Worm (Caenorhabditis elegans) whole organism, L2 larva: ENCODE measurements around the gene npr-28.
A peak's percentile ranks its signal among the peaks of the same experiment; 100 is the strongest.
"Not testable (repeated sequence)": the region's sequence is repeated elsewhere in the genome, so short reads cannot be mapped to it uniquely, and the experiment has no call there.

Experiments used
- C34F6.9 ChIP-seq: fragments of 150-350 bp; optimal IDR thresholded peaks from 2 replicates; lab custom pipeline; 2014; ENCODE audit warnings: missing biosample characterization, missing genetic modification characterization
- F13H6.1 ChIP-seq: sonication (generic microtip); optimal IDR thresholded peaks from 2 replicates; lab custom pipeline; 2016; ENCODE audit warnings: missing genetic modification characterization, missing compliant biosample characterization
- R02D3.7 ChIP-seq: fragments of 150-350 bp; optimal IDR thresholded peaks from 2 replicates; lab custom pipeline; 2014; ENCODE audit warnings: missing biosample characterization, missing genetic modification characterization
- ZK546.5 ChIP-seq: sonication (generic microtip); optimal IDR thresholded peaks from 2 replicates; lab custom pipeline; 2017; ENCODE audit warnings: missing biosample characterization, missing genetic modification characterization
- alr-1 ChIP-seq: fragments of 150-350 bp; optimal IDR thresholded peaks from 2 replicates; lab custom pipeline; 2014; ENCODE audit warnings: missing biosample characterization, missing genetic modification characterization
- aly-2 ChIP-seq: fragments of 150-350 bp; optimal IDR thresholded peaks from 2 replicates; lab custom pipeline; 2014; ENCODE audit warnings: missing biosample characterization, missing genetic modification characterization
- ama-1 ChIP-seq: fragments of 150-350 bp; optimal IDR thresholded peaks from 2 replicates; lab custom pipeline; 2018; ENCODE audit warnings: inconsistent platforms
- blmp-1 ChIP-seq: sonication (generic microtip); optimal IDR thresholded peaks from 2 replicates; lab custom pipeline; 2017; ENCODE audit warnings: missing genetic modification characterization, mild to moderate bottlenecking, missing compliant biosample characterization, antibody characterized with exemption, moderate library complexity; ENCODE audit not compliant: insufficient read depth
- ceh-16 ChIP-seq: fragments of 150-350 bp; optimal IDR thresholded peaks from 2 replicates; lab custom pipeline; 2014; ENCODE audit warnings: missing biosample characterization, missing genetic modification characterization
- ceh-82 ChIP-seq: fragments of 150-350 bp; optimal IDR thresholded peaks from 2 replicates; lab custom pipeline; 2014; ENCODE audit warnings: missing biosample characterization, missing genetic modification characterization
- crh-2 ChIP-seq: sonication (generic microtip); optimal IDR thresholded peaks from 2 replicates; lab custom pipeline; 2017; ENCODE audit warnings: missing biosample characterization, missing genetic modification characterization
- dmd-4 ChIP-seq: sonication (generic microtip); optimal IDR thresholded peaks from 2 replicates; lab custom pipeline; 2017; ENCODE audit warnings: missing biosample characterization, missing genetic modification characterization
- egl-27 ChIP-seq: sonication (generic microtip); optimal IDR thresholded peaks from 3 replicates; lab custom pipeline; 2017; ENCODE audit warnings: missing biosample characterization, missing genetic modification reagents, missing genetic modification characterization
- fos-1 ChIP-seq: fragments of 150-350 bp; optimal IDR thresholded peaks from 2 replicates; lab custom pipeline; 2014; ENCODE audit warnings: missing biosample characterization, missing genetic modification characterization
- gmeb-1 ChIP-seq: fragments of 150-350 bp; optimal IDR thresholded peaks from 2 replicates; lab custom pipeline; 2014; ENCODE audit warnings: missing biosample characterization, missing genetic modification characterization
- lin-13 ChIP-seq: fragments of 150-350 bp; optimal IDR thresholded peaks from 2 replicates; lab custom pipeline; 2014; ENCODE audit warnings: missing biosample characterization, missing genetic modification reagents, missing genetic modification characterization
- mab-5 ChIP-seq: fragments of 150-350 bp; optimal IDR thresholded peaks from 2 replicates; lab custom pipeline; 2014; ENCODE audit warnings: missing biosample characterization, missing genetic modification characterization
- mbf-1 ChIP-seq: sonication (generic microtip); optimal IDR thresholded peaks from 2 replicates; lab custom pipeline; 2017; ENCODE audit warnings: missing biosample characterization, missing genetic modification characterization
- nhr-10 ChIP-seq: sonication (generic microtip); optimal IDR thresholded peaks from 2 replicates; lab custom pipeline; 2017; ENCODE audit warnings: missing biosample characterization, missing genetic modification characterization
- nhr-12 ChIP-seq: fragments of 150-350 bp; optimal IDR thresholded peaks from 2 replicates; lab custom pipeline; 2014; ENCODE audit warnings: missing biosample characterization, missing genetic modification characterization
- nhr-21 ChIP-seq: fragments of 150-350 bp; optimal IDR thresholded peaks from 2 replicates; lab custom pipeline; 2014; ENCODE audit warnings: missing biosample characterization, missing genetic modification characterization
- nhr-23 ChIP-seq: fragments of 150-350 bp; optimal IDR thresholded peaks from 2 replicates; lab custom pipeline; 2014; ENCODE audit warnings: missing biosample characterization, missing genetic modification reagents, missing genetic modification characterization
- nhr-237 ChIP-seq: fragments of 150-350 bp; optimal IDR thresholded peaks from 2 replicates; lab custom pipeline; 2014; ENCODE audit warnings: missing biosample characterization, missing genetic modification characterization
- nhr-25 ChIP-seq: fragments of 150-350 bp; sonication (generic microtip); optimal IDR thresholded peaks from 3 replicates; lab custom pipeline; 2014; ENCODE audit warnings: missing biosample characterization, missing genetic modification characterization
- nhr-77 ChIP-seq: fragments of 150-350 bp; optimal IDR thresholded peaks from 2 replicates; lab custom pipeline; 2014; ENCODE audit warnings: missing biosample characterization, missing genetic modification characterization
- sem-4 ChIP-seq: fragments of 150-350 bp; optimal IDR thresholded peaks from 2 replicates; lab custom pipeline; 2014; ENCODE audit warnings: missing biosample characterization, missing genetic modification reagents, missing genetic modification characterization
- skn-1 ChIP-seq: sonication (generic microtip); optimal IDR thresholded peaks from 2 replicates; lab custom pipeline; 2017; ENCODE audit warnings: missing biosample characterization, missing genetic modification characterization
- sma-9 ChIP-seq, 2 experiments: fragments of 150-350 bp in 1 of 2; sonication (generic microtip) in 1 of 2; optimal IDR thresholded peaks; 2 replicates each; lab custom pipeline; 2014 to 2016; ENCODE audit warnings: missing genetic modification characterization in 2 of 2, mild to moderate bottlenecking in 1 of 2, missing biosample characterization in 1 of 2, missing compliant biosample characterization in 1 of 2, missing genetic modification reagents in 1 of 2, moderate library complexity in 1 of 2
- unc-39 ChIP-seq: fragments of 150-350 bp; optimal IDR thresholded peaks from 2 replicates; lab custom pipeline; 2014; ENCODE audit warnings: missing biosample characterization, missing genetic modification characterization
- unc-55 ChIP-seq: fragments of 150-350 bp; sonication (generic microtip); optimal IDR thresholded peaks from 3 replicates; lab custom pipeline; 2014; ENCODE audit warnings: missing biosample characterization, missing genetic modification reagents, missing genetic modification characterization
- unc-62 ChIP-seq: fragments of 150-350 bp; optimal IDR thresholded peaks from 2 replicates; lab custom pipeline; 2014; ENCODE audit warnings: missing biosample characterization, missing genetic modification reagents, missing genetic modification characterization
- zag-1 ChIP-seq: fragments of 150-350 bp; optimal IDR thresholded peaks from 2 replicates; lab custom pipeline; 2014; ENCODE audit warnings: missing biosample characterization, missing genetic modification characterization
- ztf-11 ChIP-seq: sonication (generic microtip); optimal IDR thresholded peaks from 2 replicates; lab custom pipeline; 2017; ENCODE audit warnings: missing biosample characterization, missing genetic modification characterization
- ztf-4 ChIP-seq: fragments of 150-350 bp; optimal IDR thresholded peaks from 2 replicates; lab custom pipeline; 2014; ENCODE audit warnings: missing biosample characterization, missing genetic modification characterization

The npr-28 gene

ce11 chrX:8327800-8328199 is 23.1 kb downstream of the npr-28 start, which contains the start of gene F55E10.4:
Gene F55E10.4, minus strand, starts transcription at chrX:8327900.
- TF ChIP-seq ZK546.5 (tag; lab: Kevin White, UChicago): no peak
- TF ChIP-seq mab-5 (tag; lab: Kevin White, UChicago): no peak
- no peak for TF ChIP-seq F13H6.1 (tag; lab: Kevin White, UChicago)
- TF ChIP-seq nhr-25: no peak
- no peak for TF ChIP-seq zag-1
- no peak for TF ChIP-seq skn-1
- no peak for TF ChIP-seq R02D3.7 (tag; lab: Kevin White, UChicago)
- no peak for TF ChIP-seq ama-1
- no peak for TF ChIP-seq unc-55
- TF ChIP-seq sma-9 (GFP tag; optimal IDR thresholded peaks at IDR 0.05; lab: Kevin White, UChicago): no peak
- TF ChIP-seq sma-9 (tag; optimal IDR thresholded peaks at IDR 0.05; lab: Kevin White, UChicago): no peak
- no peak for TF ChIP-seq sem-4 (tag; lab: Kevin White, UChicago)
- TF ChIP-seq mbf-1: no peak
- TF ChIP-seq, all 48 proteins: peak for 0

DNA sequence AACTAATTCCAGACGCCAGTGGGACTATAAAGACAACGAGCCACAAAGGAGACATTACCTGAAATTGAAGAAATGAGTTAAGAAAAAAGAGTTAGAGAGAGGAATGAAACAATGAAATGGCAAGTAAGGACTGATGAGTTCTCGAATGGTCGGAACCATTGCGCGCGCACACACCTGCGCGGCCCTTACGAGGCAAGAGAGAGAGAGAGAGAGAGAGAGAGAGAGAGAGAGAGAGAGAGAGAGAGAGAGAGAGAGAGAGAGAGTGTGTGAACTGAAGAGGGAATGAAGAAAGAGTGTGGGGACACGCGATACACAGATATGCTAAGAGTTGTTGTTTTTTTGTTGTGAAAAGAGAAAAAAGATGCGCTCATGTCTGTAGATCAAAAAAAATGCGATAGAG is 24.5 kb downstream of the npr-28 start, which contains the start of gene R09F10.8:
R09F10.8 (minus strand) TSS at position 58 of the 400 bp plus-strand sequence.
- no peak for TF ChIP-seq skn-1
- no peak for TF ChIP-seq alr-1 (tag; lab: Kevin White, UChicago)
- TF ChIP-seq gmeb-1 (tag; lab: Kevin White, UChicago): no peak
- TF ChIP-seq C34F6.9 (tag; lab: Kevin White, UChicago): no peak
- no peak for TF ChIP-seq blmp-1 (tag; lab: Kevin White, UChicago)
- no peak for TF ChIP-seq ceh-82 (tag; lab: Kevin White, UChicago)
- no peak for TF ChIP-seq unc-39 (tag; lab: Kevin White, UChicago)
- no peak for TF ChIP-seq nhr-23
- TF ChIP-seq nhr-77: no peak
- no peak for TF ChIP-seq dmd-4 (tag; lab: Kevin White, UChicago)

DNA sequence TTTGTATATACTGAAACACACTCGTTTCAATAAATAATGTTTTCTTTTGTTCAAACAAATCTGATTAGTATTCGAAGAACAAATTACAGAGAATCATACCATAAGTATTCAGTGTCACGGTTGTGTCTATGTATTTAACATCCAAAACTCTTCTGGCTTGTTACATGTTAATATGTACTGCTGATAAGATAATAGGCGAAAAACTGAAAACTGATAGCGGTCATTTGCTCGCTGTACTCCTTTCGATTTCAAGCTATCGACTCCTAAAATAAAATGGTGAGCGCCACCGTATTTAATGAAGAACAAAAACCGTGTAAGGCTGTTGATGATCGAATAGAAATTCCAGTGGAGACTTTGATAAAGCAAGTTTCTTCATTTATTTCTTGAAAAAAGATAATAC is 27.5 kb downstream of the npr-28 start, which contains the start of gene R09F10.1:
R09F10.1 (plus strand) TSS at position 222 of the 400 bp plus-strand sequence.
- peak; percentile 51 for TF ChIP-seq fos-1 (tag; lab: Kevin White, UChicago)
- TF ChIP-seq nhr-23: no peak

ce11 chrX:8321811-8322210 is 29.1 kb downstream of the npr-28 start, which contains the start of gene abu-9:
Gene abu-9, plus strand, starts transcription at chrX:8322111.
- not testable (repeated sequence) for TF ChIP-seq unc-62 (GFP tag; lab: Kevin White, UChicago); nhr-21 (tag; lab: Kevin White, UChicago); alr-1 (tag; lab: Kevin White, UChicago)

- TF ChIP-seq unc-62 (GFP tag; lab: Kevin White, UChicago) (no peak), ztf-4 (tag; lab: Kevin White, UChicago) (no peak), ama-1 (no peak), nhr-12 (tag; lab: Kevin White, UChicago) (no peak), nhr-25 (no peak), nhr-237 (tag; lab: Kevin White, UChicago) (no peak), skn-1 (no peak), ztf-11 (no peak), nhr-10 (tag; lab: Kevin White, UChicago) (no peak), ceh-16 (no peak), fos-1 (tag; lab: Kevin White, UChicago) (no peak), mbf-1 (no peak), unc-55 (no peak), aly-2 (tag; lab: Kevin White, UChicago) (no peak), zag-1 (no peak), nhr-77 (no peak), crh-2 (tag; lab: Kevin White, UChicago) (no peak), dmd-4 (tag; lab: Kevin White, UChicago) (no peak), R02D3.7 (tag; lab: Kevin White, UChicago) (no peak), egl-27 (tag; lab: Kevin White, UChicago) (no peak)
Observed at ce11 chrX:8320889-8321288, 30.0 kb downstream of the npr-28 start, which contains the start of gene pqn-57. Gene pqn-57, minus strand, starts transcription at chrX:8320989.

DNA sequence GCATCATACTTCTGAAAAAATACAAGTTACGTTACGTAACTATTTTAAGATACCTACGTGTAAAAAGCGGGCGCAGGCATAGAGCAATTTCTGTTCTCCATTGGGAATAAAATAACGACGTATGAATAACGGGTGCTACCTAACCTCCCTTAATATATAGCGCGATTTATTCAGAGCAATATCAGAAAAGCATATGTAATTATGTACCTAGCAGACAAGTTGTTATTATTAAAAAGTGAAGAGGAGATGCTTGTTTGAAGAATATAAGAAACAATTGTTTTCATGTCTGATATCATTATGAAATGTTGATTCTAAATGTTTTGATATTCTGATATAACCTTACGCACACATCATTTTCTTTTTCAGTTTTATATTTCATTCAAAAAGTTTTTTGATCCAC is 31.9 kb downstream of the npr-28 start, which contains the start of gene srh-11:
srh-11 (minus strand) TSS at position 101 of the 400 bp plus-strand sequence.
- no peak for TF ChIP-seq lin-13 (GFP tag; lab: Kevin White, UChicago)
